Worm (Caenorhabditis elegans): Measurements from ENCODE around the gene coel-1.
A peak's percentile ranks its signal among the peaks of the same experiment; 100 is the strongest.

Gene coel-1

ce11 chrX:4235752-4236151 lies 29.7 kb upstream of the coel-1 start, which contains the start of gene rab-37:
TSS of gene rab-37 (minus strand) at chrX:4235852.
- TF ChIP-seq snpc-4 (tag; optimal IDR thresholded peaks at IDR 0.05) (no peak), nhr-11 (tag; optimal IDR thresholded peaks at IDR 0.05) (no peak)

DNA sequence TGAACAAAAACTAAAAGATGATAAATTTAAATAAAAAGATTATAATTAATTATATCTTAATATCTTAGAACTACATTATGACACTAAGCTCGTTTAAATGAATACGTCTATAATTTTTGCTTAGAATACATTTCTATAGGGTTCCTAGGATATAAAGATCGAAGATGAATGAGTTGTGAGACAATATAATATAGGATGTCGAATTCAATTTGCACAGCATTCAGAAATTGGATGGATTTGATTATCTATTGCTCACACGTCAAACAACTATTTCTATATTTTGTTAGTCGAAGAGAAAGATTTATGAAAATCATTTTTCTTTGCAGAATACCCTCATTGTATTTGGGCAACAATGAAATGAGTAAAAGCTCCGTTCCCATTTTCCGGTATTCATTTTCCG lies 26.5 kb upstream of the coel-1 start:
- TF ChIP-seq nhr-77 (tag; optimal IDR thresholded peaks at IDR 0.05) (no peak), sma-9 (GFP tag; optimal IDR thresholded peaks at IDR 0.05) (peak; percentile 69), sma-9 (tag; optimal IDR thresholded peaks at IDR 0.05) (no peak)

ce11 chrX:4244489-4245123 lies 20.9 kb upstream of the coel-1 start:
- TF ChIP-seq nhr-237 (tag; optimal IDR thresholded peaks at IDR 0.05), result no peak
- TF ChIP-seq sma-9 (GFP tag; optimal IDR thresholded peaks at IDR 0.05), result peak; percentile 66
- no peak for TF ChIP-seq sma-9 (tag; optimal IDR thresholded peaks at IDR 0.05)
- no peak for TF ChIP-seq nhr-11 (tag; optimal IDR thresholded peaks at IDR 0.05)
- TF ChIP-seq blmp-1 (tag; optimal IDR thresholded peaks at IDR 0.05; ENCODE audit: insufficient read depth), result no peak
- peak; percentile 8 for TF ChIP-seq gmeb-1 (tag; optimal IDR thresholded peaks at IDR 0.05)
- TF ChIP-seq nhr-129 (tag; optimal IDR thresholded peaks at IDR 0.05), result peak; percentile 1
- peak; percentile 9 for TF ChIP-seq nhr-6 (tag; optimal IDR thresholded peaks at IDR 0.05)
- peak in 1 of 2 experiments; percentile 37 for TF ChIP-seq mdl-1 (tag; optimal IDR thresholded peaks at IDR 0.05)
- TF ChIP-seq crh-2 (tag; optimal IDR thresholded peaks at IDR 0.05), result peak; percentile 69
- peak; percentile 15 for TF ChIP-seq sma-3 (GFP tag; optimal IDR thresholded peaks at IDR 0.05)
- TF ChIP-seq ceh-16 (tag; optimal IDR thresholded peaks at IDR 0.05), result no peak
- TF ChIP-seq C34F6.9 (tag; optimal IDR thresholded peaks at IDR 0.05), result no peak
- TF ChIP-seq nhr-77 (tag; optimal IDR thresholded peaks at IDR 0.05), result no peak

DNA sequence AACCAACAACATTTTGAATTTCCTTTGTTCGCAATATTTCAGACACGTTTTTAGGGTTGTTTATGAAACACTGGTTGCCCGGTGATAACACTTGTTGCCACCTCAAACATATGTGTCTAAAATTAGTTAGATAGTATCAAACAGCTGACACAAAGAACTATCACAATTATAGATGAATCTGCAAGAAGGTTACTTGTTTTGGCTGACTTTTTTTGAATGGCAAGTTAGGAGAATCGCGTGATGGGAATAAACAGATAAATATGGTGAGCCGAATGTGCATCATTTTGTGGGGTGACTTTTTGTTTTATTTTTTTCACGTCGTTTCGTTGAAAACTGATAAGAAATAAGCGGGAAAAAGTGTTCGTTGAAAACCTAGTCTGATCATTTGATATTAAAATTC lies 20.3 kb upstream of the coel-1 start:
- TF ChIP-seq fos-1 (tag; optimal IDR thresholded peaks at IDR 0.05), result peak; percentile 14
- TF ChIP-seq ceh-82 (tag; optimal IDR thresholded peaks at IDR 0.05), result no peak
- peak; percentile 75 for TF ChIP-seq crh-2 (tag; optimal IDR thresholded peaks at IDR 0.05)
- peak; percentile 76 for TF ChIP-seq sma-9 (GFP tag; optimal IDR thresholded peaks at IDR 0.05)
- TF ChIP-seq sma-9 (tag; optimal IDR thresholded peaks at IDR 0.05), result no peak

- TF ChIP-seq nhr-12 (tag; optimal IDR thresholded peaks at IDR 0.05) (no peak), F13H6.1 (tag; optimal IDR thresholded peaks at IDR 0.05) (peak; percentile 11), Y55F3AM.14 (GFP tag; optimal IDR thresholded peaks at IDR 0.05) (peak; percentile 40), blmp-1 (tag; optimal IDR thresholded peaks at IDR 0.05; ENCODE audit: insufficient read depth) (no peak), nhr-21 (tag; optimal IDR thresholded peaks at IDR 0.05) (peak; percentile 48), lsy-2 (tag; optimal IDR thresholded peaks at IDR 0.05) (peak in 1 of 2 experiments; percentile 20), nhr-77 (tag; optimal IDR thresholded peaks at IDR 0.05) (no peak), unc-55 (GFP tag; optimal IDR thresholded peaks at IDR 0.05) (no peak), mbf-1 (tag; optimal IDR thresholded peaks at IDR 0.05) (no peak), crh-2 (tag; optimal IDR thresholded peaks at IDR 0.05) (peak; percentile 61), nhr-23 (tag; optimal IDR thresholded peaks at IDR 0.05) (no peak), sma-9 (GFP tag; optimal IDR thresholded peaks at IDR 0.05) (peak; percentile 5), sma-9 (tag; optimal IDR thresholded peaks at IDR 0.05) (no peak), nhr-129 (tag; optimal IDR thresholded peaks at IDR 0.05) (no peak), nhr-237 (tag; optimal IDR thresholded peaks at IDR 0.05) (no peak), fos-1 (tag; optimal IDR thresholded peaks at IDR 0.05) (no peak), ama-1 (optimal IDR thresholded peaks at IDR 0.05) (peak; percentile 78), nhr-25 (tag; optimal IDR thresholded peaks at IDR 0.05) (no peak), alr-1 (tag; optimal IDR thresholded peaks at IDR 0.05) (no peak)
Measured at ce11 chrX:4246237-4246697, 19.2 kb upstream of the coel-1 start.

DNA sequence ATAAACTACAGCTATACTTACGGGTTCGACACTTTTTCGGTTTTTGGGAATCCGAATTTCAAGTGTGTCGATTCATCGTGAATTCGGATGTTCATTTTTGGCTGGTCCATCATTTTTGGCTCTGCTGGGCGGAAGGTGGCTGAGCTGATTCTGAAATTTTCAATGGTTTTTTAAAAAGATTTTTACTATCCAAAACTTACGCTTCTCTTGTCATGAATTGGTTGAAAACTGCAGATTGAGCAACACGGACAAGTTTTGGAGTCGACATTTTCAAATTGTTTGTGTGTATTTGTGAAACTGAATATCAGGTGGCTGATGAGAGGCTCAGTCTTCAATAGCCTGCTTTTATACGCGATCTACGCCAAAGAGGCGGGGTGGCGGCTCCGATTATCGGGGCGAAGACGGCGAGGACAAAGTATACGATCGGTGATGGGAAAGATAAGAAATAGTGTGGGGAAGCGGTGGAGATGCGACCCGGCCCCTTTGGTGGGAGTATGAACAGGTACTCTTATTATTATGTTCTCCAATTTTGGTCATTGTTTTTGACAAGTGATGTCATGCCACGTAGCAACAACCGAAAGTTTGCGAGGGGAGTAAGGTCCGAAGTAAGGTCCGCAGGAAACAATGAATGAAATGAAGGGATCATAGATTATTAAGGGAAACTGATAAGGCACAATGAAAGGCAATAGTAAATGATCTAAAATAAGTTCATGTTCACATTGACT lies 18.4 kb upstream of the coel-1 start, which contains the start of gene F48D6.4:
Gene F48D6.4 (minus strand): TSS at position 346 of the 725 bp plus-strand sequence.
- TF ChIP-seq mbf-1 (tag; optimal IDR thresholded peaks at IDR 0.05) (no peak), nhr-129 (tag; optimal IDR thresholded peaks at IDR 0.05) (no peak), unc-39 (tag; optimal IDR thresholded peaks at IDR 0.05) (no peak), nhr-21 (tag; optimal IDR thresholded peaks at IDR 0.05) (no peak), unc-62 (GFP tag; optimal IDR thresholded peaks at IDR 0.05) (no peak), aly-2 (tag; optimal IDR thresholded peaks at IDR 0.05) (no peak), sma-3 (GFP tag; optimal IDR thresholded peaks at IDR 0.05) (no peak), nhr-237 (tag; optimal IDR thresholded peaks at IDR 0.05) (no peak), snpc-4 (tag; optimal IDR thresholded peaks at IDR 0.05) (no peak), fos-1 (tag; optimal IDR thresholded peaks at IDR 0.05) (peak; percentile 14), nhr-12 (tag; optimal IDR thresholded peaks at IDR 0.05) (no peak), sma-9 (GFP tag; optimal IDR thresholded peaks at IDR 0.05) (no peak), sma-9 (tag; optimal IDR thresholded peaks at IDR 0.05) (no peak), unc-55 (GFP tag; optimal IDR thresholded peaks at IDR 0.05) (no peak), F13H6.1 (tag; optimal IDR thresholded peaks at IDR 0.05) (peak; percentile 30), skn-1 (tag; optimal IDR thresholded peaks at IDR 0.05) (no peak), elt-3 (tag; optimal IDR thresholded peaks at IDR 0.05) (no peak), C34F6.9 (tag; optimal IDR thresholded peaks at IDR 0.05) (no peak), R02D3.7 (tag; optimal IDR thresholded peaks at IDR 0.05) (no peak), nhr-25 (tag; optimal IDR thresholded peaks at IDR 0.05) (no peak), Y55F3AM.14 (GFP tag; optimal IDR thresholded peaks at IDR 0.05) (no peak), ceh-82 (tag; optimal IDR thresholded peaks at IDR 0.05) (no peak), nhr-6 (tag; optimal IDR thresholded peaks at IDR 0.05) (no peak), lin-13 (GFP tag; optimal IDR thresholded peaks at IDR 0.05) (no peak), ceh-16 (tag; optimal IDR thresholded peaks at IDR 0.05) (no peak), mab-5 (tag; optimal IDR thresholded peaks at IDR 0.05) (no peak), ama-1 (optimal IDR thresholded peaks at IDR 0.05) (peak; percentile 69), lin-39 (tag; optimal IDR thresholded peaks at IDR 0.05) (no peak)
